Worm (Caenorhabditis elegans) whole organism, L3 larva: ENCODE data around the gene srx-50.

Experiments
- R02D3.7 ChIP-seq: fragments of 150-350 bp; optimal IDR thresholded peaks from 2 replicates; lab custom pipeline; 2014; ENCODE audit warnings: missing biosample characterization, missing genetic modification characterization
- aly-2 ChIP-seq: fragments of 150-350 bp; optimal IDR thresholded peaks from 2 replicates; lab custom pipeline; 2014; ENCODE audit warnings: missing biosample characterization, missing genetic modification characterization
- ama-1 ChIP-seq: fragments of 150-350 bp; optimal IDR thresholded peaks from 2 replicates; lab custom pipeline; 2018
- ceh-28 ChIP-seq: fragments of 150-350 bp; optimal IDR thresholded peaks from 2 replicates; lab custom pipeline; 2014; ENCODE audit warnings: missing biosample characterization, missing genetic modification reagents, missing genetic modification characterization
- ceh-82 ChIP-seq: fragments of 150-350 bp; optimal IDR thresholded peaks from 2 replicates; lab custom pipeline; 2014; ENCODE audit warnings: missing biosample characterization, missing genetic modification characterization
- ceh-9 ChIP-seq: sonication (generic microtip); optimal IDR thresholded peaks from 2 replicates; lab custom pipeline; 2018; ENCODE audit warnings: missing biosample characterization, missing genetic modification characterization
- daf-12 ChIP-seq: fragments of 150-350 bp; optimal IDR thresholded peaks from 2 replicates; lab custom pipeline; 2014; ENCODE audit warnings: missing biosample characterization, missing genetic modification reagents, missing genetic modification characterization
- egl-27 ChIP-seq: sonication (generic microtip); optimal IDR thresholded peaks from 4 replicates; lab custom pipeline; 2017; ENCODE audit warnings: missing biosample characterization, missing genetic modification reagents, missing genetic modification characterization
- egl-5 ChIP-seq: fragments of 150-350 bp; optimal IDR thresholded peaks from 2 replicates; lab custom pipeline; 2017; ENCODE audit warnings: missing biosample characterization, missing genetic modification reagents, missing genetic modification characterization, inconsistent platforms
- elt-1 ChIP-seq: fragments of 150-350 bp; optimal IDR thresholded peaks from 2 replicates; lab custom pipeline; 2014; ENCODE audit warnings: missing biosample characterization, missing genetic modification characterization
- elt-2 ChIP-seq: sonication (generic microtip); optimal IDR thresholded peaks from 2 replicates; lab custom pipeline; 2016; ENCODE audit warnings: missing genetic modification reagents, mild to moderate bottlenecking, missing genetic modification characterization, missing compliant biosample characterization
- elt-3 ChIP-seq, 3 experiments: fragments of 150-350 bp in 1 of 3; sonication (generic microtip) in 2 of 3; optimal IDR thresholded peaks; 2 replicates in 2 of 3; 4 replicates in 1 of 3; lab custom pipeline; 2014 to 2017; ENCODE audit warnings: missing biosample characterization in 3 of 3, missing genetic modification characterization in 3 of 3
- eor-1 ChIP-seq, 2 experiments: fragments of 150-350 bp; optimal IDR thresholded peaks; 2 replicates each; lab custom pipeline; 2014 to 2018; ENCODE audit warnings: missing biosample characterization in 2 of 2, missing genetic modification characterization in 2 of 2
- fkh-10 ChIP-seq: sonication (generic microtip); optimal IDR thresholded peaks from 2 replicates; lab custom pipeline; 2017; ENCODE audit warnings: missing biosample characterization, missing genetic modification reagents, missing genetic modification characterization
- fkh-2 ChIP-seq: fragments of 150-350 bp; optimal IDR thresholded peaks from 2 replicates; lab custom pipeline; 2014; ENCODE audit warnings: missing biosample characterization, missing genetic modification reagents, missing genetic modification characterization
- hmg-11 ChIP-seq: sonication (generic microtip); optimal IDR thresholded peaks from 2 replicates; lab custom pipeline; 2016; ENCODE audit warnings: missing genetic modification characterization, missing compliant biosample characterization
- jun-1 ChIP-seq: fragments of 150-350 bp; optimal IDR thresholded peaks from 2 replicates; lab custom pipeline; 2014; ENCODE audit warnings: missing biosample characterization, missing genetic modification reagents, missing genetic modification characterization
- lin-15B ChIP-seq: fragments of 150-350 bp; optimal IDR thresholded peaks from 2 replicates; lab custom pipeline; 2014; ENCODE audit warnings: missing biosample characterization, missing genetic modification characterization
- lin-39 ChIP-seq: fragments of 150-350 bp; optimal IDR thresholded peaks from 2 replicates; lab custom pipeline; 2018; ENCODE audit warnings: missing biosample characterization, missing genetic modification reagents, missing genetic modification characterization
- lsy-12 ChIP-seq: sonication (generic microtip); optimal IDR thresholded peaks from 2 replicates; lab custom pipeline; 2016; ENCODE audit warnings: mild to moderate bottlenecking, missing genetic modification characterization, missing compliant biosample characterization
- mdl-1 ChIP-seq: fragments of 150-350 bp; optimal IDR thresholded peaks from 2 replicates; lab custom pipeline; 2014; ENCODE audit warnings: missing biosample characterization, missing genetic modification characterization
- mml-1 ChIP-seq: fragments of 150-350 bp; sonication (generic microtip); optimal IDR thresholded peaks from 3 replicates; lab custom pipeline; 2014; ENCODE audit warnings: missing biosample characterization, missing genetic modification characterization
- nfya-1 ChIP-seq: sonication (generic microtip); optimal IDR thresholded peaks from 2 replicates; lab custom pipeline; 2017; ENCODE audit warnings: missing genetic modification characterization, mild to moderate bottlenecking, missing compliant biosample characterization, antibody characterized with exemption, moderate library complexity; ENCODE audit not compliant: insufficient read depth
- nhr-11 ChIP-seq: fragments of 150-350 bp; optimal IDR thresholded peaks from 2 replicates; lab custom pipeline; 2014; ENCODE audit warnings: missing biosample characterization, missing genetic modification characterization
- nhr-12 ChIP-seq: fragments of 150-350 bp; optimal IDR thresholded peaks from 2 replicates; lab custom pipeline; 2014; ENCODE audit warnings: missing biosample characterization, missing genetic modification characterization
- nhr-23 ChIP-seq: fragments of 150-350 bp; optimal IDR thresholded peaks from 2 replicates; lab custom pipeline; 2014; ENCODE audit warnings: missing biosample characterization, missing genetic modification reagents, missing genetic modification characterization
- nhr-237 ChIP-seq: fragments of 150-350 bp; optimal IDR thresholded peaks from 2 replicates; lab custom pipeline; 2014; ENCODE audit warnings: missing biosample characterization, missing genetic modification characterization
- nhr-25 ChIP-seq: sonication (generic microtip); optimal IDR thresholded peaks from 2 replicates; lab custom pipeline; 2017; ENCODE audit warnings: missing biosample characterization, missing genetic modification characterization
- nhr-28 ChIP-seq: fragments of 150-350 bp; optimal IDR thresholded peaks from 2 replicates; lab custom pipeline; 2014; ENCODE audit warnings: missing biosample characterization, missing genetic modification characterization
- nhr-43 ChIP-seq: sonication (generic microtip); optimal IDR thresholded peaks from 2 replicates; lab custom pipeline; 2016; ENCODE audit warnings: mild to moderate bottlenecking, missing genetic modification characterization, missing compliant biosample characterization; ENCODE audit not compliant: poor library complexity, severe bottlenecking
- nhr-67 ChIP-seq: fragments of 150-350 bp; optimal IDR thresholded peaks from 2 replicates; lab custom pipeline; 2014; ENCODE audit warnings: missing biosample characterization, missing genetic modification characterization
- nhr-76 ChIP-seq: fragments of 150-350 bp; sonication (generic microtip); optimal IDR thresholded peaks from 5 replicates; lab custom pipeline; 2014; ENCODE audit warnings: missing biosample characterization, missing genetic modification characterization
- nhr-77 ChIP-seq: fragments of 150-350 bp; optimal IDR thresholded peaks from 2 replicates; lab custom pipeline; 2014; ENCODE audit warnings: missing biosample characterization, missing genetic modification characterization
- pha-4 ChIP-seq: fragments of 150-350 bp; optimal IDR thresholded peaks from 2 replicates; lab custom pipeline; 2014; ENCODE audit warnings: missing biosample characterization, missing genetic modification reagents, missing genetic modification characterization
- pqm-1 ChIP-seq: fragments of 150-350 bp; optimal IDR thresholded peaks from 2 replicates; lab custom pipeline; 2017; ENCODE audit warnings: missing biosample characterization, missing genetic modification characterization, inconsistent platforms
- sea-2 ChIP-seq: fragments of 150-350 bp; sonication (generic microtip); optimal IDR thresholded peaks from 4 replicates; lab custom pipeline; 2014; ENCODE audit warnings: missing biosample characterization, missing genetic modification reagents, missing genetic modification characterization
- skn-1 ChIP-seq: fragments of 150-350 bp; optimal IDR thresholded peaks from 2 replicates; lab custom pipeline; 2014; ENCODE audit warnings: missing biosample characterization, missing genetic modification characterization
- snpc-4 ChIP-seq: fragments of 150-350 bp; optimal IDR thresholded peaks from 2 replicates; lab custom pipeline; 2014; ENCODE audit warnings: missing biosample characterization, missing genetic modification characterization
- tbx-2 ChIP-seq: sonication (generic microtip); optimal IDR thresholded peaks from 2 replicates; lab custom pipeline; 2016; ENCODE audit warnings: mild to moderate bottlenecking, missing genetic modification characterization, missing compliant biosample characterization
- unc-62 ChIP-seq: fragments of 150-350 bp; sonication (generic microtip); optimal IDR thresholded peaks from 4 replicates; lab custom pipeline; 2014; ENCODE audit warnings: missing biosample characterization, missing genetic modification reagents, missing genetic modification characterization
- zag-1 ChIP-seq: fragments of 150-350 bp; optimal IDR thresholded peaks from 2 replicates; lab custom pipeline; 2014; ENCODE audit warnings: missing biosample characterization, missing genetic modification characterization
- ztf-11 ChIP-seq: fragments of 150-350 bp; optimal IDR thresholded peaks from 2 replicates; lab custom pipeline; 2014; ENCODE audit warnings: missing biosample characterization, missing genetic modification characterization
- ztf-4 ChIP-seq: fragments of 150-350 bp; optimal IDR thresholded peaks from 2 replicates; lab custom pipeline; 2014; ENCODE audit warnings: missing biosample characterization, missing genetic modification characterization

srx-50 gene

DNA sequence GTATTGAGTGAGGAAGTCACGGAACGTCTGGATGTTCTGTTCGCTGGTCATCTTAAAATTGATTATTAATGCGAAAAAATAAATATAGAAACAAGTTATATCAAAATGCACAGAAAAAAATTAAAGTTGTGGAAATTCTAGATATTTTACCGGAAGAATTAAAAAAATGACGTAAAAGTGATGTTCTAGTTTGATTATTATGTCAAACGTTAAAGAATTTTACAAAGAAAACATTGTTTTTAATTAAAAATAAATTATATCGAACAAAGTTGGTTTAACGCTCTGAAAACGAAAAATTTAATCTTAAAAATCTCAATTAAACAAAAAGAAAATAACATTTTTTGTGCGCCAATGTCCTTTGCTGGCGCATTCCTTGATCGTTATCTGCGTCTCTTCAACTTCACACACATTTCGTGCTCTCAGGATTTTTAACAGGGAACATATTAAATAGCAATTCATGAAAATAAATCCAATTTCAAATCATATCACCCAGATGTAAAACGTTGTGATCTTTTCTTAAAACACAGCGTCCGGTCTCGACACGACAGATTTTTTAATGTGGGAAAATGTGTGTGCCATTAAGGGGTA, 13.1 kb upstream of the srx-50 start, which contains the start of gene tin-9.1 (continued):
- TF ChIP-seq ztf-11 (no peak), pqm-1 (peak; percentile 11), lin-15B (peak; percentile 76), ceh-28 (peak; percentile 35), nhr-12 (tag; lab: Kevin White, UChicago) (no peak), tbx-2 (tag; lab: Kevin White, UChicago) (peak; percentile 35), nhr-28 (tag; lab: Kevin White, UChicago) (no peak), nhr-11 (tag; lab: Kevin White, UChicago) (no peak), hmg-11 (peak; percentile 40), ceh-9 (tag; lab: Kevin White, UChicago) (no peak), fkh-10 (no peak), sea-2 (no peak), nhr-76 (tag; lab: Kevin White, UChicago) (no peak), skn-1 (tag; lab: Kevin White, UChicago) (no peak), egl-5 (tag; lab: Kevin White, UChicago) (no peak), snpc-4 (tag; lab: Kevin White, UChicago) (peak; percentile 88), elt-1 (peak; percentile 19)

DNA sequence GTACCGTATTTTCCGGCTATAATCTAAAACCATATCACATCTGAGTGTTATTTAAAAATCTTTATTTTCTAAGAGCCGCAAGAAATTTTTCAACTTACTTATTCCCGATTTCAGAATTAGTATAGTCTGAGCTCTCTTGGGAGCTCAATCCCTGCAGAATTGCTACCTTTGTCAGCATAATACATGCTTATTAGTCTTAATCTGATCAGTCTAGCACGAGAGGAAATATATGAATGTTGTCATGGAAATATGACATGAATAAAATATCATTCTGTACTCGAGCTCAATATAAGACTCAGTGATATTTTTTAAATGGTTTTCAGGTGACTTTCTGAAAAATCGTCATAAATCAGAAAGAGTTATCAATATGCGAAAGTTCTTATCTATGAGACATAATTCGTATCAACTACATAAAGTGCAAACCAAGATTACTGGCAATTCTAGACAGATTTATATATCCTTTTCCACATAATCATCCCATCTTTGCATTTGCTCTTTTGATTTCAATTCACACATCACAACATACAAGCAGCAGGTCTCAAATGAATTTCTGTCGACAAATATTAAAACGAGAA, 12.3 kb upstream of the srx-50 start:
- peak; percentile 59 for TF ChIP-seq elt-2 (tag; lab: Kevin White, UChicago)
- no peak for TF ChIP-seq mml-1
- peak; percentile 34 for TF ChIP-seq skn-1 (tag; lab: Kevin White, UChicago)
- peak; percentile 24 for TF ChIP-seq pqm-1

DNA sequence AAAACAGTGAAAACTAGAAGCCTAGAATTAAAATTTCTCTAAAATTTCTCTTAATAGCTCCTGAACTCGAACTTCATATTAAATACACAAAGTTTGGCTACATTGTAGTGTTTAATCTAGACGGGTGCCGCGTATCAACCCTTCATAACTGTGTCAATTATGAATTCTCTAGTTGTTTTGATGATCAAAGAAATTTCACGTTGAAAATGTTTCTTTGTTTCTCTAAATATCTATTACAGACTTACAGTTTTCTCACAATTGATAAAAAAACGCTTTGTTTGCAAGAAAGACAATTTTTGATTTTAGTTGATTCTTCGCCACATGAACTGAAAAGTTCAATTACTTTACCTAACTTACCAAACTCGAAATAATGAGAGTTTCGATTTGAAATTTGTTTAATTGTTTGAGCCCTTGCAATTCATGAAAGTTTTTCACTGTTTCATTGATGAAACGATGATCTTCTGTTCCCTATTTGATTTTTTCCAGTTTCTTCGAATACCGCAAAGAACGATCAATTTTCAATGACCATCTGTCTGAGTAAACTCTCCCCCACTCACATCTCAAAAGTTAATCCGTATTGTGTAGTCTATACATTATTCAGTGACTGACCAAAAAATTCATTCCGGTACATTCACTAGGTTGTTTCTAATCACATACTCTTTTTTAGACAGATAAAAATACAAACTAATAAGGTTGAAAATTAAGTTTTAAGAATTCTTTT, 11.0 kb upstream of the srx-50 start:
- TF ChIP-seq ztf-11: no peak
- TF ChIP-seq ceh-82 (tag; lab: Kevin White, UChicago): no peak
- peak; percentile 62 for TF ChIP-seq pha-4 (tag; lab: Kevin White, UChicago)
- peak; percentile 7 for TF ChIP-seq elt-1
- TF ChIP-seq pqm-1: peak; percentile 56
- TF ChIP-seq eor-1 (tag; optimal IDR thresholded peaks at IDR 0.05; lab: Kevin White, UChicago): no peak
- TF ChIP-seq lin-15B: no peak
- TF ChIP-seq egl-5 (tag; lab: Kevin White, UChicago): no peak
- peak; percentile 4 for TF ChIP-seq nhr-25 (tag; lab: Kevin White, UChicago)
- no peak for TF ChIP-seq skn-1 (tag; lab: Kevin White, UChicago)
- no peak for TF ChIP-seq sea-2
- no peak for TF ChIP-seq lsy-12
- peak; percentile 27 for TF ChIP-seq nhr-23
- TF ChIP-seq lin-39 (tag; lab: Kevin White, UChicago): no peak
- TF ChIP-seq ama-1 (lab: Kevin White, UChicago): peak; percentile 18
- TF ChIP-seq elt-3 (tag; optimal IDR thresholded peaks at IDR 0.05; lab: Kevin White, UChicago): no peak
- no peak for TF ChIP-seq egl-27
- TF ChIP-seq R02D3.7: no peak
- TF ChIP-seq nhr-11 (tag; lab: Kevin White, UChicago): no peak
- no peak for TF ChIP-seq unc-62 (GFP tag; lab: Kevin White, UChicago)
- no peak for TF ChIP-seq fkh-2 (tag; lab: Kevin White, UChicago)
- TF ChIP-seq nhr-67 (tag; lab: Kevin White, UChicago): no peak
- peak; percentile 26 for TF ChIP-seq nfya-1 (tag; lab: Kevin White, UChicago)
- peak; percentile 39 for TF ChIP-seq elt-2 (tag; lab: Kevin White, UChicago)
- no peak for TF ChIP-seq fkh-10
- TF ChIP-seq, all 47 proteins: peak for 8

DNA sequence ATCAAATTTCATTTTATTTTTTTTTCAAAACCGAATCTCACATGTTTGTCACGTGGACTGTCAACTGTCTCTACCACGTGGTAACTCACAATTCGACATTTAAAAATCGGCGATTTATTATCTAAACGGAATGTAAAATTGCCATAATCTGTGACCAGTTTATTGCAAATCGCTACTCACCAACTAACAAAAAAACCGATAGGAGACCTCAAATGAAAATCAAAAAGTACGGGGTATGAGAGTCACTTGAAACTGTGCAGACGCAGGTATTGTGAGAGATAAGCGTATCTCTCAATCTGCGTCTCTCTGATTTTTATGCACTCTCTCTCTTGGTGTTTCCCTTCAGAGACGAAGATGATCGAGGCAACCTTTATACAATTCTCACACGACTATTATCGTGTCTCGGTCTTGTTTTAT, 10.0 kb upstream of the srx-50 start:
- TF ChIP-seq jun-1 (tag; lab: Kevin White, UChicago) (peak; percentile 81), aly-2 (tag; lab: Kevin White, UChicago) (no peak), tbx-2 (tag; lab: Kevin White, UChicago) (no peak), fkh-10 (no peak), ama-1 (lab: Kevin White, UChicago) (no peak), daf-12 (tag; lab: Kevin White, UChicago) (no peak), nhr-28 (tag; lab: Kevin White, UChicago) (no peak), nhr-43 (tag; lab: Kevin White, UChicago) (peak; percentile 81), ceh-9 (tag; lab: Kevin White, UChicago) (no peak), snpc-4 (tag; lab: Kevin White, UChicago) (no peak), elt-3 (tag; optimal IDR thresholded peaks at IDR 0.05; lab: Kevin White, UChicago) (peak in 1 of 3 experiments; percentile 75), hmg-11 (peak; percentile 46), nhr-76 (tag; lab: Kevin White, UChicago) (peak; percentile 8), lsy-12 (peak; percentile 57), elt-1 (peak; percentile 67), nhr-11 (tag; lab: Kevin White, UChicago) (no peak), nhr-237 (tag; lab: Kevin White, UChicago) (no peak), unc-62 (GFP tag; lab: Kevin White, UChicago) (no peak), sea-2 (no peak), mdl-1 (tag; lab: Kevin White, UChicago) (peak; percentile 33), nhr-77 (no peak), nhr-12 (tag; lab: Kevin White, UChicago) (no peak), egl-27 (no peak), ztf-11 (no peak), ceh-82 (tag; lab: Kevin White, UChicago) (no peak), ztf-4 (tag; lab: Kevin White, UChicago) (peak; percentile 16), zag-1 (tag; lab: Kevin White, UChicago) (no peak)
